Fruit fly (Drosophila melanogaster) whole organism: Measurements from ENCODE around the gene CG4098.

Experiments used
- CG8478 ChIP-seq: fragments of >200 bp; optimal IDR thresholded peaks from 2 replicates; lab custom pipeline; 2018; ENCODE audit warnings: inconsistent platforms
- psq ChIP-seq: fragments of >200 bp; optimal IDR thresholded peaks from 2 replicates; lab custom pipeline; 2017

dm6 chr3L:16651127-16651526 is 42.0 kb upstream of the CG4098 start:
- no peak for TF ChIP-seq psq (lab: Kevin White, UChicago)
- TF ChIP-seq CG8478 = no peak
